Fruit fly (Drosophila melanogaster) whole organism, wandering third instar larva: Measurements from ENCODE around the gene Pdi.

Experiments
- Abd-B ChIP-seq: fragments of >200 bp; optimal IDR thresholded peaks from 2 replicates; lab custom pipeline; 2017; ENCODE audit warnings: missing biosample characterization, missing genetic modification characterization
- CG32264 ChIP-seq: fragments of 200-800 bp; sonication (Bioruptor generic); optimal IDR thresholded peaks from 2 replicates; lab custom pipeline; 2016; ENCODE audit warnings: missing biosample characterization, missing genetic modification characterization
- CG9705 ChIP-seq: fragments of 200-800 bp; sonication (Bioruptor generic); optimal IDR thresholded peaks from 2 replicates; lab custom pipeline; 2018; ENCODE audit warnings: missing biosample characterization, mild to moderate bottlenecking, missing genetic modification characterization
- CrebA ChIP-seq: fragments of 200-800 bp; sonication (Bioruptor generic); optimal IDR thresholded peaks from 2 replicates; lab custom pipeline; 2016; ENCODE audit warnings: missing biosample characterization, mild to moderate bottlenecking, missing genetic modification characterization, borderline replicate concordance
- Dfd ChIP-seq: fragments of >200 bp; optimal IDR thresholded peaks from 2 replicates; lab custom pipeline; 2017; ENCODE audit warnings: missing biosample characterization, missing genetic modification characterization
- Dif ChIP-seq: fragments of 200-275, 200-300 bp; sonication (Bioruptor generic); optimal IDR thresholded peaks from 2 replicates; lab custom pipeline; 2018; ENCODE audit warnings: missing biosample characterization, missing genetic modification characterization; ENCODE audit not compliant: partially characterized antibody
- GATAd ChIP-seq: sonication (Bioruptor generic); optimal IDR thresholded peaks from 2 replicates; lab custom pipeline; 2016; ENCODE audit warnings: missing biosample characterization, missing genetic modification characterization
- HLH106 ChIP-seq: fragments of 200-800 bp; optimal IDR thresholded peaks from 3 replicates; lab custom pipeline; 2019; ENCODE audit warnings: missing biosample characterization, mild to moderate bottlenecking, missing genetic modification characterization, moderate library complexity
- Hnf4 ChIP-seq: fragments of 200-800 bp; sonication (Bioruptor generic); optimal IDR thresholded peaks from 2 replicates; lab custom pipeline; 2016; ENCODE audit warnings: missing biosample characterization, mild to moderate bottlenecking, missing genetic modification characterization
- Hr78 ChIP-seq: fragments of >200 bp; optimal IDR thresholded peaks from 2 replicates; lab custom pipeline; 2017; ENCODE audit warnings: missing biosample characterization, missing genetic modification characterization
- Hr83 ChIP-seq: fragments of 200-300 bp; sonication (Bioruptor generic); optimal IDR thresholded peaks from 2 replicates; lab custom pipeline; 2016; ENCODE audit warnings: missing biosample characterization, mild to moderate bottlenecking, missing genetic modification characterization, moderate library complexity; ENCODE audit not compliant: poor library complexity, severe bottlenecking
- Jra ChIP-seq: sonication (Bioruptor generic); optimal IDR thresholded peaks from 2 replicates; lab custom pipeline; 2016; ENCODE audit warnings: missing biosample characterization, missing genetic modification characterization
- Mio ChIP-seq: sonication (Bioruptor generic); optimal IDR thresholded peaks from 2 replicates; lab custom pipeline; 2016; ENCODE audit warnings: missing biosample characterization, missing genetic modification characterization
- Myc ChIP-seq: fragments of >200 bp; optimal IDR thresholded peaks from 2 replicates; lab custom pipeline; 2017
- N ChIP-seq: fragments of >200 bp; optimal IDR thresholded peaks from 2 replicates; lab custom pipeline; 2018; ENCODE audit warnings: missing biosample characterization, missing external identifiers, missing genetic modification characterization
- OdsH ChIP-seq: fragments of 200-800 bp; sonication (Bioruptor generic); optimal IDR thresholded peaks from 2 replicates; lab custom pipeline; 2016; ENCODE audit warnings: missing biosample characterization, mild to moderate bottlenecking, missing genetic modification characterization
- Rel ChIP-seq, 2 experiments: fragments of 200-800 bp; sonication (Bioruptor generic) in 1 of 2; optimal IDR thresholded peaks; 2 replicates in 1 of 2; 3 replicates in 1 of 2; lab custom pipeline; 2016 to 2019; ENCODE audit warnings: mild to moderate bottlenecking in 2 of 2, missing biosample characterization in 2 of 2, missing genetic modification characterization in 2 of 2, moderate library complexity in 1 of 2
- Sp1 ChIP-seq: fragments of 200-800 bp; sonication (Bioruptor generic); optimal IDR thresholded peaks from 3 replicates; lab custom pipeline; 2019; ENCODE audit warnings: missing biosample characterization, mild to moderate bottlenecking, missing genetic modification characterization, moderate library complexity
- Vsx2 ChIP-seq: fragments of 200-300, 225-300 bp; sonication (Bioruptor generic); optimal IDR thresholded peaks from 2 replicates; lab custom pipeline; 2018; ENCODE audit warnings: missing biosample characterization, missing genetic modification characterization; ENCODE audit not compliant: partially characterized antibody
- br ChIP-seq: fragments of 200-800 bp; sonication (Bioruptor generic); optimal IDR thresholded peaks from 2 replicates; lab custom pipeline; 2016; ENCODE audit warnings: missing biosample characterization, missing genetic modification characterization
- brk ChIP-seq: fragments of 200-800 bp; sonication (Bioruptor generic); optimal IDR thresholded peaks from 2 replicates; lab custom pipeline; 2016; ENCODE audit warnings: missing biosample characterization, mild to moderate bottlenecking, missing genetic modification characterization
- dl ChIP-seq, 2 experiments: fragments of 175-275, 200-275 bp in 1 of 2; fragments of 200-275 bp in 1 of 2; sonication (Bioruptor generic); optimal IDR thresholded peaks; lab custom pipeline; 2018; ENCODE audit warnings: mild to moderate bottlenecking in 2 of 2, missing biosample characterization in 2 of 2, missing genetic modification characterization in 2 of 2, moderate library complexity in 2 of 2; ENCODE audit not compliant: partially characterized antibody in 2 of 2, insufficient read depth in 1 of 2
- dmrt93B ChIP-seq: fragments of 200-800 bp; sonication (Bioruptor generic); optimal IDR thresholded peaks from 2 replicates; lab custom pipeline; 2018; ENCODE audit warnings: missing biosample characterization, mild to moderate bottlenecking, missing genetic modification characterization
- dsf ChIP-seq: sonication (Bioruptor generic); optimal IDR thresholded peaks from 2 replicates; lab custom pipeline; 2016; ENCODE audit warnings: missing biosample characterization, missing genetic modification characterization, borderline replicate concordance
- ey ChIP-seq: fragments of 200-800 bp; sonication (Bioruptor generic); optimal IDR thresholded peaks from 2 replicates; lab custom pipeline; 2016; ENCODE audit warnings: missing biosample characterization, missing genetic modification characterization
- foxo ChIP-seq, 2 experiments: fragments of 200-800 bp; sonication (Bioruptor generic); optimal IDR thresholded peaks; 2 replicates in 1 of 2; 3 replicates in 1 of 2; lab custom pipeline; 2016 to 2017; ENCODE audit warnings: missing biosample characterization in 2 of 2, missing genetic modification characterization in 2 of 2
- fru ChIP-seq: fragments of 200-800 bp; sonication (Bioruptor generic); optimal IDR thresholded peaks from 3 replicates; lab custom pipeline; 2016; ENCODE audit warnings: missing biosample characterization, mild to moderate bottlenecking, missing genetic modification characterization
- h ChIP-seq: fragments of 200-800 bp; sonication (Bioruptor generic); optimal IDR thresholded peaks from 3 replicates; lab custom pipeline; 2016; ENCODE audit warnings: missing biosample characterization, mild to moderate bottlenecking, missing genetic modification characterization
- jim ChIP-seq: fragments of 175-275, 200-325 bp; sonication (Bioruptor generic); optimal IDR thresholded peaks from 2 replicates; lab custom pipeline; 2016; ENCODE audit warnings: missing biosample characterization, mild to moderate bottlenecking, missing genetic modification characterization
- lola ChIP-seq: fragments of >200 bp; optimal IDR thresholded peaks from 2 replicates; lab custom pipeline; 2017; ENCODE audit warnings: missing biosample characterization, missing genetic modification characterization
- pan ChIP-seq: fragments of >200 bp; optimal IDR thresholded peaks from 2 replicates; lab custom pipeline; 2017
- psq ChIP-seq: fragments of 200-800 bp; sonication (Bioruptor generic); optimal IDR thresholded peaks from 3 replicates; lab custom pipeline; 2017; ENCODE audit warnings: missing biosample characterization, mild to moderate bottlenecking, missing genetic modification characterization, moderate library complexity
- rgr ChIP-seq: fragments of 200-800 bp; sonication (Bioruptor generic); optimal IDR thresholded peaks from 3 replicates; lab custom pipeline; 2016; ENCODE audit warnings: missing biosample characterization, mild to moderate bottlenecking, missing genetic modification characterization
- sage ChIP-seq: fragments of 200-800 bp; sonication (Bioruptor generic); optimal IDR thresholded peaks from 2 replicates; lab custom pipeline; 2016; ENCODE audit warnings: missing biosample characterization, mild to moderate bottlenecking, missing genetic modification characterization
- sv ChIP-seq: fragments of 200-800 bp; sonication (Bioruptor generic); optimal IDR thresholded peaks from 3 replicates; lab custom pipeline; 2016; ENCODE audit warnings: missing biosample characterization, missing genetic modification characterization
- tai ChIP-seq: sonication (Bioruptor generic); optimal IDR thresholded peaks from 2 replicates; lab custom pipeline; 2016; ENCODE audit warnings: missing biosample characterization, missing genetic modification characterization
- usp ChIP-seq: fragments of >200 bp; optimal IDR thresholded peaks from 2 replicates; lab custom pipeline; 2017; ENCODE audit warnings: missing biosample characterization, missing genetic modification characterization
- woc ChIP-seq: sonication (Bioruptor generic); optimal IDR thresholded peaks from 2 replicates; lab custom pipeline; 2016; ENCODE audit warnings: missing biosample characterization, mild to moderate bottlenecking, missing genetic modification characterization

Pdi gene

DNA sequence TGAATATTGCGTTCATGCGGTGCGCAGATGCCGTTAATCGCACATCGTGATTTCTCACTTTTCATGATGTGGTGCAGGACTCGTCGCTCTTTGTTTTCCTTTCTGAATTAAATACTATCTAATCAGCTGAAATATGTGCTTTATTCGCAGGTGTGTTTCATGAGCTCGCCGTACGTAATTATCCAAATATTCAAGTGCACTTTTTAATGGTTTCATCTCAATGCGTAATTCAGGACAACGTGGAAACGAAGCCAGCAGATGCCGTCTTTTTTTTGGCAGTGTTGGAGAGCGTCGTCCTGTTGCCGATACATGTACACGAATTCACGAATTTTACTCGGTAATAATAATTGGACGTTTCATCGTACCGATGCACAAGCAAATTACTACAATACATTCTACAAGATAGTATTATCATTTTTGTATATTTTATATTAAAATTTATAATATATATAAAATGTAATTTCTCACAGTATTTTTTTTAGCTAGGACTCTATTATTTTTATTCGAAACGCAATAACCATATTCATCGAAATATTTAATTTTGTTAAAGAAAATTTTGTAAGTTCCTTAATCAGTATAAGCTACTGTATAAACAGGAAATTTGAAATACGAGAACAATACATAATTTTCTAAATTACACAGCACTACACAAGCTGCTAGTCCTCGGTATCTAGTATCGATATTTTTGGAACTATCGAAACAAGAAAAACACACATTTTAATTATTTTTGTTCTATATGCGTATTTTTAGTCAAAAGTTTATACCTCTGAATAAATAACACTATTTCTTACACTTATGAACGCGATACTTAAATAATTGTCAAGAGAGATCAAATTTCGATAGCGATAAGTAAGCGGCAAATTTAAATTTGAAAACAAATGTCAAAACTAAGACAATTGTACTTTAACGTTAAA, 5.7 kb downstream of the Pdi start, which contains the start of gene CG12316 (continued):
- peak; percentile 95 for TF ChIP-seq ey (GFP tag; lab: Kevin White, UChicago)

DNA sequence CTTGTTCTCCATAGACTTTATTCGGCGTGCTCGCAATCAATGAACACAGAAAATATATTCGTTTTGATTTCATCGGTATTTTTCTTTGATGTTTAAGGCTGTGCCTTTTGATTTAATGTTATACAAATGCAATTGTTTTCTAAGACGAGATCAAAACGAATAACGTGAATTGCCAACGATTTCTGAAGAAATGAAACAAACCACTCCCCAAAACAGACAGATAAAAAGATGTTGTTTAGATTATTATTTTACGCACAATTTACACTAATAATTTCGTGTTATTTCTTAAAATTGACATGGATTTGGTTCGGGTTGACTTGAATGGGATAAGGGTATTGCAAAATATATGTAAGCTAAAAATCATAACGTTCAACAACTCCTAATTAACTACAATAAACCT, 11.4 kb downstream of the Pdi start, which contains the start of gene CG13457:
CG13457 (minus strand) TSS at position 101 of the 400 bp plus-strand sequence.
- TF ChIP-seq OdsH (no peak), dl (GFP tag; optimal IDR thresholded peaks at IDR 0.05; lab: Kevin White, UChicago; ENCODE audit: insufficient read depth in 1 of 2, partially characterized antibody in 2 of 2) (no peak), jim (GFP tag; lab: Kevin White, UChicago) (no peak), psq (GFP tag; lab: Kevin White, UChicago) (no peak), HLH106 (tag; lab: Kevin White, UChicago) (no peak), Sp1 (GFP tag; lab: Kevin White, UChicago) (no peak), N (GFP tag; lab: Kevin White, UChicago) (no peak), dsf (GFP tag; lab: Kevin White, UChicago) (no peak), Jra (GFP tag; lab: Kevin White, UChicago) (no peak), br (GFP tag; lab: Kevin White, UChicago) (no peak), rgr (GFP tag; lab: Kevin White, UChicago) (no peak), brk (GFP tag; lab: Kevin White, UChicago) (no peak), Abd-B (GFP tag; lab: Kevin White, UChicago) (no peak)
- TF ChIP-seq, all 38 proteins: peak for 0

DNA sequence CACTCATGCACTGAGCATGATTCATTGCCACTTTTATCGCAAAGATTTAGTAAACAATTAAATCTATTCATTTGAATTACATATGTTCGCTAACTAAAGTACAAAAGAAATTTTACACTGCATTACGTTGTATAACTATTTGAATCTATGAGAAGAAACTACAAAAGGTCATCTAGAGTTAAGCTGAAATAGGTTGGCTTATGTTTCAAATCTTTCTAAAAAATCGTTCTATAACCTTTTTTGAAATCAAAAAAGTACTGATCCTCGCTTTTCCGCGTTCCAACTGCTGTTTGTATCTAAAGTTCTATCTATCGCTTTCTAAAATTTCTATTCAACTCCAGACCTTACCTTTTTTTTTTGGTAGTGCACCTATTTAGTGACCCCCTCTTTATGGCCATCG, 16.9 kb downstream of the Pdi start:
- TF ChIP-seq CG9705 (no peak), N (GFP tag; lab: Kevin White, UChicago) (no peak), Hnf4 (GFP tag; lab: Kevin White, UChicago) (no peak)
- TF ChIP-seq, all 38 proteins: peak for 0

DNA sequence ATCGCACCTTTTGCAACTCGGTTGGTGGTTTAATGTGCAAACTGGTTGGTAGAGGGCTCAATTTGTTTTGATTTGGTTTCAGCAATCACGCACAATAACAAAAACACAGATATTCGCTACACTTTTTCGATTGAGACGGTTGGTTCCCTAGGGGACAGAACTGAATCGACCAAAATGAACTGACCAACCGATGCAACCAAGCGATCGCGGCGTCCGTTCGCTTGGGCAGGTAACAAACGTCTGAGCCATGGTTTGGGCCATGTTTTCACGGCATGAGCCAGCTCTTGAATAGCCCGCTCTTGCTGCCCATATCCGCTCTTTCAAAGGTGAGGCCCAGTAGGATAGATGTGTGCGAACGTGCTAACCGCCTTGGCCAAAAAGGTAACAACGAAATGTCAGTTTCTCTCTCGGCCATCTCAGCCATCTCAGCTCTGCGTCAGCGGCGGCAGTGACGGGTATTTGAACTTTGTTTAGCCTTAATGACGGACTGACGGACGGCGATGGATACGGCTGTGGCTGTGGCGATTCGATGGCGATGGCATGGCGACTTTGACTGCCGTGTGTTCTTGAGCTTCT, 17.5 kb downstream of the Pdi start, which contains the start of gene CG16959:
CG16959 (minus strand) TSS at position 245 of the 576 bp plus-strand sequence.
- TF ChIP-seq Hr83 (no peak), tai (GFP tag; lab: Kevin White, UChicago) (no peak), Sp1 (GFP tag; lab: Kevin White, UChicago) (no peak), OdsH (peak; percentile 17), ey (GFP tag; lab: Kevin White, UChicago) (no peak), CG9705 (no peak), brk (GFP tag; lab: Kevin White, UChicago) (no peak), Hnf4 (GFP tag; lab: Kevin White, UChicago) (no peak), N (GFP tag; lab: Kevin White, UChicago) (no peak), Vsx2 (GFP tag; lab: Kevin White, UChicago) (no peak), pan (lab: Kevin White, UChicago) (no peak), GATAd (no peak), Abd-B (GFP tag; lab: Kevin White, UChicago) (no peak), Dif (GFP tag; lab: Kevin White, UChicago) (peak; percentile 33), dl (GFP tag; optimal IDR thresholded peaks at IDR 0.05; lab: Kevin White, UChicago; ENCODE audit: insufficient read depth in 1 of 2, partially characterized antibody in 2 of 2) (peak in 1 of 2 experiments; percentile 31), Mio (GFP tag; lab: Kevin White, UChicago) (no peak), lola (no peak), psq (GFP tag; lab: Kevin White, UChicago) (peak; percentile 2), Myc (lab: Kevin White, UChicago) (no peak), dsf (GFP tag; lab: Kevin White, UChicago) (no peak), fru (GFP tag; lab: Kevin White, UChicago) (no peak), Hr78 (GFP tag; lab: Kevin White, UChicago) (no peak), rgr (GFP tag; lab: Kevin White, UChicago) (no peak), CG32264 (GFP tag; lab: Kevin White, UChicago) (no peak), br (GFP tag; lab: Kevin White, UChicago) (peak; percentile 9), Dfd (no peak), sage (no peak), woc (peak; percentile 8), Jra (GFP tag; lab: Kevin White, UChicago) (no peak), HLH106 (tag; lab: Kevin White, UChicago) (no peak), Rel (GFP tag; optimal IDR thresholded peaks at IDR 0.05; lab: Kevin White, UChicago) (no peak), Rel (tag; optimal IDR thresholded peaks at IDR 0.05; lab: Kevin White, UChicago) (no peak), jim (GFP tag; lab: Kevin White, UChicago) (no peak), sv (no peak), CrebA (GFP tag; lab: Kevin White, UChicago) (no peak), h (GFP tag; lab: Kevin White, UChicago) (no peak), usp (no peak), foxo (GFP tag; optimal IDR thresholded peaks at IDR 0.05; lab: Kevin White, UChicago) (no peak), dmrt93B (GFP tag; lab: Kevin White, UChicago) (no peak)
